Worm (Caenorhabditis elegans) whole organism, L3 larva: Measurements from ENCODE around the gene F58H1.6.

Experiments used
- R02D3.7 ChIP-seq: fragments of 150-350 bp; optimal IDR thresholded peaks from 2 replicates; lab custom pipeline; 2014; ENCODE audit warnings: missing biosample characterization, missing genetic modification characterization
- aly-2 ChIP-seq: fragments of 150-350 bp; optimal IDR thresholded peaks from 2 replicates; lab custom pipeline; 2014; ENCODE audit warnings: missing biosample characterization, missing genetic modification characterization
- ama-1 ChIP-seq: fragments of 150-350 bp; optimal IDR thresholded peaks from 2 replicates; lab custom pipeline; 2018
- ceh-16 ChIP-seq: sonication (generic microtip); optimal IDR thresholded peaks from 2 replicates; lab custom pipeline; 2017; ENCODE audit warnings: missing biosample characterization, missing genetic modification characterization
- ceh-28 ChIP-seq: fragments of 150-350 bp; optimal IDR thresholded peaks from 2 replicates; lab custom pipeline; 2014; ENCODE audit warnings: missing biosample characterization, missing genetic modification reagents, missing genetic modification characterization
- ceh-82 ChIP-seq: fragments of 150-350 bp; optimal IDR thresholded peaks from 2 replicates; lab custom pipeline; 2014; ENCODE audit warnings: missing biosample characterization, missing genetic modification characterization
- daf-12 ChIP-seq: fragments of 150-350 bp; optimal IDR thresholded peaks from 2 replicates; lab custom pipeline; 2014; ENCODE audit warnings: missing biosample characterization, missing genetic modification reagents, missing genetic modification characterization
- egl-27 ChIP-seq: sonication (generic microtip); optimal IDR thresholded peaks from 4 replicates; lab custom pipeline; 2017; ENCODE audit warnings: missing biosample characterization, missing genetic modification reagents, missing genetic modification characterization
- elt-2 ChIP-seq: sonication (generic microtip); optimal IDR thresholded peaks from 2 replicates; lab custom pipeline; 2016; ENCODE audit warnings: missing genetic modification reagents, mild to moderate bottlenecking, missing genetic modification characterization, missing compliant biosample characterization
- elt-3 ChIP-seq, 3 experiments: fragments of 150-350 bp in 1 of 3; sonication (generic microtip) in 2 of 3; optimal IDR thresholded peaks; 2 replicates in 2 of 3; 4 replicates in 1 of 3; lab custom pipeline; 2014 to 2017; ENCODE audit warnings: missing biosample characterization in 3 of 3, missing genetic modification characterization in 3 of 3
- eor-1 ChIP-seq, 2 experiments: fragments of 150-350 bp; optimal IDR thresholded peaks; 2 replicates each; lab custom pipeline; 2014 to 2018; ENCODE audit warnings: missing biosample characterization in 2 of 2, missing genetic modification characterization in 2 of 2
- fkh-2 ChIP-seq: fragments of 150-350 bp; optimal IDR thresholded peaks from 2 replicates; lab custom pipeline; 2014; ENCODE audit warnings: missing biosample characterization, missing genetic modification reagents, missing genetic modification characterization
- fos-1 ChIP-seq: fragments of 150-350 bp; optimal IDR thresholded peaks from 2 replicates; lab custom pipeline; 2014; ENCODE audit warnings: missing biosample characterization, missing genetic modification characterization
- hmg-11 ChIP-seq: sonication (generic microtip); optimal IDR thresholded peaks from 2 replicates; lab custom pipeline; 2016; ENCODE audit warnings: missing genetic modification characterization, missing compliant biosample characterization
- jun-1 ChIP-seq: fragments of 150-350 bp; optimal IDR thresholded peaks from 2 replicates; lab custom pipeline; 2014; ENCODE audit warnings: missing biosample characterization, missing genetic modification reagents, missing genetic modification characterization
- lin-15B ChIP-seq: fragments of 150-350 bp; optimal IDR thresholded peaks from 2 replicates; lab custom pipeline; 2014; ENCODE audit warnings: missing biosample characterization, missing genetic modification characterization
- lin-39 ChIP-seq: fragments of 150-350 bp; optimal IDR thresholded peaks from 2 replicates; lab custom pipeline; 2018; ENCODE audit warnings: missing biosample characterization, missing genetic modification reagents, missing genetic modification characterization
- mdl-1 ChIP-seq: fragments of 150-350 bp; optimal IDR thresholded peaks from 2 replicates; lab custom pipeline; 2014; ENCODE audit warnings: missing biosample characterization, missing genetic modification characterization
- mml-1 ChIP-seq: fragments of 150-350 bp; sonication (generic microtip); optimal IDR thresholded peaks from 3 replicates; lab custom pipeline; 2014; ENCODE audit warnings: missing biosample characterization, missing genetic modification characterization
- nfya-1 ChIP-seq: sonication (generic microtip); optimal IDR thresholded peaks from 2 replicates; lab custom pipeline; 2017; ENCODE audit warnings: missing genetic modification characterization, mild to moderate bottlenecking, missing compliant biosample characterization, antibody characterized with exemption, moderate library complexity; ENCODE audit not compliant: insufficient read depth
- nhr-11 ChIP-seq: fragments of 150-350 bp; optimal IDR thresholded peaks from 2 replicates; lab custom pipeline; 2014; ENCODE audit warnings: missing biosample characterization, missing genetic modification characterization
- nhr-23 ChIP-seq: fragments of 150-350 bp; optimal IDR thresholded peaks from 2 replicates; lab custom pipeline; 2014; ENCODE audit warnings: missing biosample characterization, missing genetic modification reagents, missing genetic modification characterization
- nhr-237 ChIP-seq: fragments of 150-350 bp; optimal IDR thresholded peaks from 2 replicates; lab custom pipeline; 2014; ENCODE audit warnings: missing biosample characterization, missing genetic modification characterization
- nhr-25 ChIP-seq: sonication (generic microtip); optimal IDR thresholded peaks from 2 replicates; lab custom pipeline; 2017; ENCODE audit warnings: missing biosample characterization, missing genetic modification characterization
- nhr-28 ChIP-seq: fragments of 150-350 bp; optimal IDR thresholded peaks from 2 replicates; lab custom pipeline; 2014; ENCODE audit warnings: missing biosample characterization, missing genetic modification characterization
- nhr-43 ChIP-seq: sonication (generic microtip); optimal IDR thresholded peaks from 2 replicates; lab custom pipeline; 2016; ENCODE audit warnings: mild to moderate bottlenecking, missing genetic modification characterization, missing compliant biosample characterization; ENCODE audit not compliant: poor library complexity, severe bottlenecking
- nhr-67 ChIP-seq: fragments of 150-350 bp; optimal IDR thresholded peaks from 2 replicates; lab custom pipeline; 2014; ENCODE audit warnings: missing biosample characterization, missing genetic modification characterization
- pha-4 ChIP-seq: fragments of 150-350 bp; optimal IDR thresholded peaks from 2 replicates; lab custom pipeline; 2014; ENCODE audit warnings: missing biosample characterization, missing genetic modification reagents, missing genetic modification characterization
- pqm-1 ChIP-seq: fragments of 150-350 bp; optimal IDR thresholded peaks from 2 replicates; lab custom pipeline; 2017; ENCODE audit warnings: missing biosample characterization, missing genetic modification characterization, inconsistent platforms
- sea-2 ChIP-seq: fragments of 150-350 bp; sonication (generic microtip); optimal IDR thresholded peaks from 4 replicates; lab custom pipeline; 2014; ENCODE audit warnings: missing biosample characterization, missing genetic modification reagents, missing genetic modification characterization
- skn-1 ChIP-seq: fragments of 150-350 bp; optimal IDR thresholded peaks from 2 replicates; lab custom pipeline; 2014; ENCODE audit warnings: missing biosample characterization, missing genetic modification characterization
- tbx-2 ChIP-seq: sonication (generic microtip); optimal IDR thresholded peaks from 2 replicates; lab custom pipeline; 2016; ENCODE audit warnings: mild to moderate bottlenecking, missing genetic modification characterization, missing compliant biosample characterization
- unc-62 ChIP-seq: fragments of 150-350 bp; sonication (generic microtip); optimal IDR thresholded peaks from 4 replicates; lab custom pipeline; 2014; ENCODE audit warnings: missing biosample characterization, missing genetic modification reagents, missing genetic modification characterization
- ztf-11 ChIP-seq: fragments of 150-350 bp; optimal IDR thresholded peaks from 2 replicates; lab custom pipeline; 2014; ENCODE audit warnings: missing biosample characterization, missing genetic modification characterization
- ztf-4 ChIP-seq: fragments of 150-350 bp; optimal IDR thresholded peaks from 2 replicates; lab custom pipeline; 2014; ENCODE audit warnings: missing biosample characterization, missing genetic modification characterization

Gene F58H1.6

DNA sequence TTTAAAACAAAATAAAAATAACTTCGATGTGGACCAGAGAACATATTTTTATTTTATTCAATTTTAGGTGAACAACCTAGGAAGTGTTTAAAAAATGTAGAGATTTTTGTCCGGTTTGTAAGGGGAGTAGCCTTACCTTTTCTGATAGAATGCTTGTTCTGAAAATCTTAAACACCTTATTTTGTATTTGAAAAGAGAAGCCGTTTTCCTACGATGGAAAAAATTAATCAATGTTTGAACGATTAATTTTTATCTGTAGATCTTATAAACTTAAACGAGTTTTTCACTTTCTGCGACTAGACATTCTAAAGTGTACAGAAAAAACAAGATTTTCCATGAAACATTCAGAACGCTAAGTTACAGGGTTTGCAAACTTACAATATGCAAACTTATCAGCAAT lies at the start of gene F58H1.6:
Gene F58H1.6, plus strand, starts transcription at position 301 of the 400 bp plus-strand sequence.
- TF ChIP-seq hmg-11 (no peak), nhr-67 (tag; lab: Kevin White, UChicago) (no peak), nhr-43 (no peak), tbx-2 (tag; lab: Kevin White, UChicago) (no peak), mdl-1 (no peak), mml-1 (tag; lab: Kevin White, UChicago) (no peak), ama-1 (lab: Kevin White, UChicago) (no peak), sea-2 (no peak), ztf-4 (tag; lab: Kevin White, UChicago) (no peak), lin-39 (no peak), ztf-11 (tag; lab: Kevin White, UChicago) (no peak), egl-27 (tag; lab: Kevin White, UChicago) (no peak), fkh-2 (no peak), ceh-28 (tag; lab: Kevin White, UChicago) (no peak), nhr-237 (tag; lab: Kevin White, UChicago) (no peak), fos-1 (tag; lab: Kevin White, UChicago) (no peak), lin-15B (no peak)
- TF ChIP-seq, all 47 proteins: peak for 0

DNA sequence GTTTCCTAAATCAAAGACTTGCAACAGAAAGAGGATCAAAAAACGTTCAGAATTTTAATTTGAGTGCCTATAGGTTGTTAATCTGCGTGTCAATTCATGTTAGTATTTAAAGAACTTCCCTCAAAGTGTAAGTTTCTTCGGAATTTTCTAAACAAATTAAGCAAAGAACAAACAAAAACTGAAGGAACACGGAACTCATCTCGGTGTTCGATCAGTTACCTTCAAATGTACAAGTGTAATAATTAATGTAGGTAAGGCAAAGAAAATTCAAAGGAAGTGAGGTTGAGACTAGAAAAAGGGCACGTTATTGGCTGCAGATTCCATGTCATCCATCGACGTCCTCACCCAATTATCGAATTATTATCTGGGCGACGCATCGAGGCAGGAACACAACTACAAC lies 48.5 kb upstream of the F58H1.6 start, which contains the start of gene K12G11.6:
Gene K12G11.6, plus strand, starts transcription at position 357 of the 400 bp plus-strand sequence.
- TF ChIP-seq fkh-2 (no peak), ceh-82 (tag; lab: Kevin White, UChicago) (no peak), ceh-16 (tag; lab: Kevin White, UChicago) (no peak), nhr-23 (no peak), skn-1 (tag; lab: Kevin White, UChicago) (no peak), sea-2 (no peak), nhr-237 (tag; lab: Kevin White, UChicago) (no peak), daf-12 (tag; lab: Kevin White, UChicago) (no peak), elt-3 (tag; optimal IDR thresholded peaks at IDR 0.05; lab: Kevin White, UChicago) (no peak), mdl-1 (no peak), nhr-28 (tag; lab: Kevin White, UChicago) (no peak), elt-2 (no peak), eor-1 (tag; optimal IDR thresholded peaks at IDR 0.05; lab: Kevin White, UChicago) (no peak), R02D3.7 (tag; lab: Kevin White, UChicago) (no peak), pha-4 (tag; lab: Kevin White, UChicago) (no peak)

DNA sequence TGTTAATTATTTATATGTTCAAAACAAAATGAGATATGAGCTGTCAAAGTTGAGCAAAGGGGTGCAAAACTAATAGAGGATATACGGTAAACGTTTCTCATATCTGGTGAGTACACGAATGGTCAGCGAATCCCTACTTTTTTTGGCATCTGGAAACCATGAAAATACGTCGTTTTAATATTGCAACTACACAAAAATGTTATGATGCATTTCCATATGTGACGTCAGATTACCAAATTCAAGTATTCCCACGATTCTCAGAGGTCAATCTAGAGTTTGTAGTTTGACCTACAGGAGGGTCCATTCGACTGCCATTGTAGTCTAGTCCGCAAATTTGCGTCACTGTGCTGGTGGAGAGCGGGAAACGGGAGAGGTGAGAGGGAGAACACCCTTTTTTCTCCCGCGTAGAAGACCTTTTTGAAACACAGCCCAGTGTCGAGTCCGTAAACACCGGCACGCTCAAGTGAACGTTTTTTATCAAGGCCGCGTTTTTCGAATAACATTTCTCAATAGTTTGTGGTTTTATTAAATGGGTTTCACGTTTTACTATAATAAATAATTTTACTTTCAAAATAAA lies 46.0 kb upstream of the F58H1.6 start:
- TF ChIP-seq pqm-1 (tag; lab: Kevin White, UChicago), result peak; percentile 24
- TF ChIP-seq pha-4 (tag; lab: Kevin White, UChicago), result peak; percentile 57
- peak; percentile 36 for TF ChIP-seq nhr-23
- no peak for TF ChIP-seq jun-1 (tag; lab: Kevin White, UChicago)
- TF ChIP-seq hmg-11, result peak; percentile 9
- TF ChIP-seq ztf-4 (tag; lab: Kevin White, UChicago), result no peak
- peak; percentile 84 for TF ChIP-seq nhr-25 (tag; lab: Kevin White, UChicago)
- TF ChIP-seq lin-15B, result peak; percentile 38
- peak; percentile 60 for TF ChIP-seq elt-2
- no peak for TF ChIP-seq daf-12 (tag; lab: Kevin White, UChicago)
- no peak for TF ChIP-seq nfya-1 (tag; lab: Kevin White, UChicago)

DNA sequence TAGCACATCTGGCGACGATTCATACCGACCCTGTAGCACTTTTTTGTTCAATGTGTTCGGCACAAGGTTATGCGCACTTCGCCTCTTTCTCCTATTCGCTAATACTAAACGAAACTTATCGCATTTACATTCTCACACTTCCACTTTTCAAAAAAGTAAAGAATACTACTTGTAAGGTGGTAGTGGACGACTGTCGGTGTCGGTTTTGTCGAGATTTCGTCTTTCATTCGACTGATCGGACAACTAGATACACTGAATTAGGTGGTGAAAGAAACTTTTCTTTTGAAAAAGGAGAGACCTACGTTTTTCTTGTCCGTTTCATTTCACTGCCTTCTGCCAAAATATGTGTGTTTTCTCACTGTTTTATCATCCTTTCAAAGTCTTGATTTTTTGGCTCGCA lies 44.8 kb upstream of the F58H1.6 start:
- TF ChIP-seq nhr-11 (no peak), nhr-25 (tag; lab: Kevin White, UChicago) (peak; percentile 19), ceh-28 (tag; lab: Kevin White, UChicago) (no peak), aly-2 (no peak), eor-1 (tag; optimal IDR thresholded peaks at IDR 0.05; lab: Kevin White, UChicago) (no peak), ztf-4 (tag; lab: Kevin White, UChicago) (no peak), mdl-1 (no peak)
- TF ChIP-seq, all 47 proteins: peak for 1

DNA sequence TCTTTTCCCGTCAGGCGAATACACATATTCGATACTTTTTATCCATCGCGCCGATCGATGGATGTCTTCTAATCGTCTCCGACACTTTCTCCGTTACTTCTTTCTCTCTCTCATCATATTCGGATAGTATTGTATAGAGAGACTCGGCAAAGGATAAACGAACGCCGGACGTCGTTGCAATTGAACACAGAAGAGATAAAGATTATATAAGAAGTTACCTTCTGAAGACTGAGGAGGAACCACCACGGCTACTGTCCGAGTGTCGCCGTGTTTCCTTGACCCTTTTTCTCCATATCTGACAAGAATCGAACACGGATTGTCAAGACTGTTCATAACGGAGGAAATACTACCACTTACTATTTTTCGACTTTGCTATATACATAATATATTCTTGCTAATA lies 43.3 kb upstream of the F58H1.6 start, which contains the start of gene sma-1:
Gene sma-1, plus strand, starts transcription at position 301 of the 400 bp plus-strand sequence.
- no peak for TF ChIP-seq R02D3.7 (tag; lab: Kevin White, UChicago)
- TF ChIP-seq nhr-43, result no peak
- no peak for TF ChIP-seq unc-62
- TF ChIP-seq nfya-1 (tag; lab: Kevin White, UChicago), result no peak
- TF ChIP-seq ztf-11 (tag; lab: Kevin White, UChicago), result no peak
- TF ChIP-seq nhr-25 (tag; lab: Kevin White, UChicago), result no peak
